Fruit fly (Drosophila melanogaster): Measurements from ENCODE around the gene Npc2b.

DNA sequence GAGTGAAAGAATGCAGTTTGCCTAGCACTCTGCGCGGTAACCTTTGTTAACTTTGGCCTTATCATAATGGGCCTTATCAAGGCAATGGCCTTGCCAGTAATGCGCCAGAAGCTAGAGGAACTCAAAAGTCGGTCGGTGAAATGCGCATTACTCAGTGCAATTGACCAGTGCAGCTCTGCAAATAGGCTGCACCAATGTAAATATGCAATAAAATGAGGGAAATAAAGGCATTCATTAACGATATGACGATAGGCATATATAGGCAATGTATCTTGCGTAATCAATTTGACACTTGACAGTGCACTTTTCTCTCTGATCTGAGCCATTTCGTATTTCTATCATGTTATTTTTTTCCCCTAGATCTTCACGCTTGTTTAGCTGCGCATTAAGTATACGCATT, 19.2 kb upstream of the Npc2b start:
- TF ChIP-seq insv (optimal IDR thresholded peaks at IDR 0.05) (no peak), Sin3A (optimal IDR thresholded peaks at IDR 0.05) (no peak), psq (optimal IDR thresholded peaks at IDR 0.05) (no peak), ttk (optimal IDR thresholded peaks at IDR 0.05) (no peak), Myc (optimal IDR thresholded peaks at IDR 0.05) (no peak), h (optimal IDR thresholded peaks at IDR 0.05) (no peak)
